Fruit fly (Drosophila melanogaster): ENCODE measurements around the gene PEK.

The PEK gene

dm6 chr3R:5414147-5414748 is 50.3 kb downstream of the PEK start, which contains the start of gene CG14669:
Gene CG14669, plus strand, starts transcription at chr3R:5414527.
- TF ChIP-seq CG8301 (tag; optimal IDR thresholded peaks at IDR 0.05) = no peak
- TF ChIP-seq CG17806 (tag; optimal IDR thresholded peaks at IDR 0.05) = no peak
- no peak for TF ChIP-seq CG9948 (tag; optimal IDR thresholded peaks at IDR 0.05)
- no peak for TF ChIP-seq CG12605 (GFP tag; IDR thresholded peaks at IDR 0.05)
- TF ChIP-seq CG10348 (GFP tag; IDR thresholded peaks at IDR 0.05) = no peak
- no peak for TF ChIP-seq Snoo (tag; optimal IDR thresholded peaks at IDR 0.05)
- TF ChIP-seq Pif1A (GFP tag; optimal IDR thresholded peaks at IDR 0.05) = no peak
- TF ChIP-seq fd96Ca (GFP tag; IDR thresholded peaks at IDR 0.05) = no peak
- no peak for TF ChIP-seq CG34367 (tag; optimal IDR thresholded peaks at IDR 0.05)

- TF ChIP-seq CG8159 (tag; optimal IDR thresholded peaks at IDR 0.05) (peak; percentile 36), CG8301 (tag; optimal IDR thresholded peaks at IDR 0.05) (peak; percentile 11), fd96Ca (GFP tag; IDR thresholded peaks at IDR 0.05) (no peak)
These were observed 51.6 kb downstream of the PEK start for dm6 chr3R:5412987-5413386.

dm6 chr3R:5412306-5412705 is 52.2 kb downstream of the PEK start, which contains the start of gene Orco:
Gene Orco, minus strand, starts transcription at chr3R:5412406.
- TF ChIP-seq CG15710 (tag; optimal IDR thresholded peaks at IDR 0.05) (no peak), EcR (GFP tag; optimal IDR thresholded peaks at IDR 0.05) (no peak), CG8159 (tag; optimal IDR thresholded peaks at IDR 0.05) (no peak), CG8301 (tag; optimal IDR thresholded peaks at IDR 0.05) (no peak), Pif1A (GFP tag; optimal IDR thresholded peaks at IDR 0.05) (no peak), CG32121 (GFP tag; IDR thresholded peaks at IDR 0.05) (no peak)
